Worm (Caenorhabditis elegans): ENCODE data around the gene kat-1.

- TF ChIP-seq nhr-77 (tag; optimal IDR thresholded peaks at IDR 0.05) = no peak
- no peak for TF ChIP-seq tbx-2 (tag; optimal IDR thresholded peaks at IDR 0.05)
- no peak for TF ChIP-seq hmg-11 (tag; optimal IDR thresholded peaks at IDR 0.05)
- TF ChIP-seq nhr-237 (tag; optimal IDR thresholded peaks at IDR 0.05) = no peak
- TF ChIP-seq elt-1 (tag; optimal IDR thresholded peaks at IDR 0.05) = no peak
Observed at ce11 chrII:7111657-7112049, 38.0 kb downstream of the kat-1 start, which contains the start of gene F10E7.5.

Measured in whole organism, L3 larva.